Fruit fly (Drosophila melanogaster) whole organism, embryonic: ENCODE results near the gene sro.

Source experiments
- CG4730 ChIP-seq: fragments of 200-800 bp; sonication (Bioruptor generic); IDR thresholded peaks from 2 replicates; pipeline ENCODE4 v1.3.6; 2022; ENCODE audit warnings: missing biosample characterization, missing genetic modification characterization
- crc ChIP-seq: fragments of 200-800 bp; sonication (Bioruptor generic); optimal IDR thresholded peaks from 2 replicates; lab custom pipeline; 2016; ENCODE audit warnings: missing biosample characterization, missing genetic modification characterization
- ems ChIP-seq: fragments of 200-800 bp; sonication (Bioruptor generic); optimal IDR thresholded peaks from 3 replicates; lab custom pipeline; 2016; ENCODE audit warnings: missing biosample characterization, missing genetic modification characterization
- gem ChIP-seq: fragments of 200-800 bp; sonication (Bioruptor generic); optimal IDR thresholded peaks from 2 replicates; lab custom pipeline; 2019; ENCODE audit warnings: missing biosample characterization, mild to moderate bottlenecking, missing genetic modification characterization, moderate library complexity
- klu ChIP-seq: fragments of 200-800 bp; sonication (Bioruptor generic); IDR thresholded peaks from 2 replicates; pipeline ENCODE4 v1.3.6; 2022; ENCODE audit warnings: missing biosample characterization, missing genetic modification characterization
- kni ChIP-seq: fragments of 200-800 bp; sonication (Bioruptor generic); optimal IDR thresholded peaks from 3 replicates; lab custom pipeline; 2017; ENCODE audit warnings: mild to moderate bottlenecking, missing biosample characterization, missing genetic modification reagents, missing genetic modification characterization
- zfh2 ChIP-seq: fragments of 200-800 bp; sonication (Bioruptor generic); optimal IDR thresholded peaks from 2 replicates; lab custom pipeline; 2016; ENCODE audit warnings: missing biosample characterization, missing genetic modification characterization

DNA sequence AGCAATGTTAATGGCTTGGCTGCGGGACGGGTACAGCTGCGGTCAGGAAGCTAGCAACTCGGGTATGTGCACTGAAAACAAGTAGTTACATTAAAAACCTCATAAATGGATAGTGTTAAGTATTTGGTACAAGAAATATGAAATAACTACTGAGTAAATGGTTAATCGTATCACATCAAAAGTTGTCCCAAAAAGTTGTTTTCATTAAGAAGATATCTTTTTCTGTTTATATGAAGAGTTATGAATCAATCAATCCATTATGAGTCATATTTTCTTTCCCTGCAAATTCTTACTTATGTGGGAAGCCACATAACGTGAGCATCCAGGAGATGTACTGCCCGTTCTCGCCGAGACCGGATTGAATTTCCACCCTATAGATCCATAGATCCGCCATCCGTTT, 44.4 kb downstream of the sro start:
- no peak for TF ChIP-seq ems (GFP tag; lab: Kevin White, UChicago)
- TF ChIP-seq zfh2 (GFP tag; lab: Kevin White, UChicago): no peak
- no peak for TF ChIP-seq CG4730 (GFP tag; lab: Robert Waterston, UW)
- TF ChIP-seq klu (GFP tag; lab: Robert Waterston, UW): no peak
- no peak for TF ChIP-seq gem (tag; lab: Kevin White, UChicago)
- TF ChIP-seq crc (GFP tag; lab: Kevin White, UChicago): no peak
- no peak for TF ChIP-seq kni (GFP tag; lab: Kevin White, UChicago)
